Worm (Caenorhabditis elegans) whole organism, mixed stage, embryonic: ENCODE data around the gene che-11.

ENCODE experiments used
- ceh-39 ChIP-seq: fragments of 150-350 bp; optimal IDR thresholded peaks from 2 replicates; lab custom pipeline; 2014; ENCODE audit warnings: missing biosample characterization, missing genetic modification characterization
- ceh-43 ChIP-seq: fragments of 200-800 bp; sonication (Bioruptor generic); optimal IDR thresholded peaks from 2 replicates; lab custom pipeline; 2018; ENCODE audit warnings: mild to moderate bottlenecking, missing genetic modification characterization, moderate library complexity, missing compliant biosample characterization
- elt-1 ChIP-seq: sonication (generic microtip); optimal IDR thresholded peaks from 2 replicates; lab custom pipeline; 2017; ENCODE audit warnings: missing genetic modification characterization, mild to moderate bottlenecking, missing compliant biosample characterization, antibody characterized with exemption, moderate library complexity, borderline replicate concordance; ENCODE audit not compliant: insufficient read depth
- lin-13 ChIP-seq: fragments of 150-350 bp; optimal IDR thresholded peaks from 2 replicates; lab custom pipeline; 2014; ENCODE audit warnings: missing biosample characterization, missing genetic modification characterization
- lin-32 ChIP-seq: fragments of 200-800 bp; sonication (Bioruptor generic); optimal IDR thresholded peaks from 2 replicates; lab custom pipeline; 2018; ENCODE audit warnings: mild to moderate bottlenecking, missing genetic modification characterization, missing compliant biosample characterization
- nhr-12 ChIP-seq: fragments of 150-350 bp; optimal IDR thresholded peaks from 2 replicates; lab custom pipeline; 2014; ENCODE audit warnings: missing biosample characterization, missing genetic modification characterization
- nhr-28 ChIP-seq: fragments of 150-350 bp; optimal IDR thresholded peaks from 2 replicates; lab custom pipeline; 2014; ENCODE audit warnings: missing biosample characterization, missing genetic modification characterization
- pha-4 ChIP-seq: fragments of 150-350 bp; optimal IDR thresholded peaks from 2 replicates; lab custom pipeline; 2018; ENCODE audit warnings: missing biosample characterization, missing genetic modification reagents, missing genetic modification characterization
- sem-2 ChIP-seq: fragments of 200-800 bp; sonication (Bioruptor generic); optimal IDR thresholded peaks from 2 replicates; lab custom pipeline; 2018; ENCODE audit warnings: mild to moderate bottlenecking, missing genetic modification characterization, missing compliant biosample characterization
- sptf-1 ChIP-seq: sonication (generic microtip); optimal IDR thresholded peaks from 2 replicates; lab custom pipeline; 2017; ENCODE audit warnings: mild to moderate bottlenecking, missing genetic modification characterization, moderate library complexity, missing compliant biosample characterization
- unc-39 ChIP-seq: fragments of 150-350 bp; optimal IDR thresholded peaks from 2 replicates; lab custom pipeline; 2014; ENCODE audit warnings: missing biosample characterization, missing genetic modification characterization
- unc-62 ChIP-seq: fragments of 150-350 bp; optimal IDR thresholded peaks from 2 replicates; lab custom pipeline; 2014; ENCODE audit warnings: missing biosample characterization, missing genetic modification reagents, missing genetic modification characterization
- ztf-11 ChIP-seq: fragments of 150-350 bp; optimal IDR thresholded peaks from 2 replicates; lab custom pipeline; 2014; ENCODE audit warnings: missing biosample characterization, missing genetic modification characterization

- no peak for TF ChIP-seq nhr-12 (tag; lab: Kevin White, UChicago)
- TF ChIP-seq unc-62 (GFP tag; lab: Kevin White, UChicago) = no peak
- TF ChIP-seq sptf-1 (tag; lab: Kevin White, UChicago) = no peak
- no peak for TF ChIP-seq elt-1
- no peak for TF ChIP-seq ztf-11 (tag; lab: Kevin White, UChicago)
- no peak for TF ChIP-seq nhr-28 (tag; lab: Kevin White, UChicago)
- no peak for TF ChIP-seq unc-39 (tag; lab: Kevin White, UChicago)
- TF ChIP-seq ceh-43 (GFP tag; lab: Kevin White, UChicago) = no peak
- TF ChIP-seq pha-4 (tag; lab: Kevin White, UChicago) = no peak
- TF ChIP-seq ceh-39 = no peak
- no peak for TF ChIP-seq lin-32 (GFP tag; lab: Kevin White, UChicago)
- TF ChIP-seq sem-2 (GFP tag; lab: Kevin White, UChicago) = no peak
- TF ChIP-seq lin-13 (tag; lab: Kevin White, UChicago) = no peak
Measured at ce11 chrV:12187344-12187743, 36.8 kb upstream of the che-11 start, which contains the start of gene ZK863.8.
